Fruit fly (Drosophila melanogaster) whole organism, embryonic: ENCODE results near the gene CG15439.

Experiments
- Aef1 ChIP-seq: fragments of 200-800 bp; sonication (Bioruptor generic); IDR thresholded peaks from 3 replicates; pipeline ENCODE4 v1.3.6; 2022; ENCODE audit warnings: missing biosample characterization, missing genetic modification characterization
- Asciz ChIP-seq: fragments of 200-800 bp; sonication (Bioruptor generic); optimal IDR thresholded peaks from 2 replicates; lab custom pipeline; 2017; ENCODE audit warnings: missing biosample characterization, mild to moderate bottlenecking, missing genetic modification characterization, missing genetic modification reagents
- Atf3 ChIP-seq: fragments of 200-800 bp; sonication (Bioruptor generic); optimal IDR thresholded peaks from 3 replicates; lab custom pipeline; 2016; ENCODE audit warnings: missing biosample characterization, missing genetic modification characterization
- Bdp1 ChIP-seq: fragments of 200-800 bp; sonication (Bioruptor generic); optimal IDR thresholded peaks from 3 replicates; lab custom pipeline; 2016; ENCODE audit warnings: missing biosample characterization, missing genetic modification characterization
- Bgb ChIP-seq: fragments of 200-800 bp; sonication (Bioruptor generic); IDR thresholded peaks from 2 replicates; pipeline ENCODE4 v1.3.6; 2022; ENCODE audit warnings: missing biosample characterization, missing genetic modification characterization; ENCODE audit not compliant: partially characterized antibody
- Bteb2 ChIP-seq: fragments of 200-800 bp; sonication (Bioruptor generic); optimal IDR thresholded peaks from 2 replicates; lab custom pipeline; 2016; ENCODE audit warnings: missing biosample characterization, missing genetic modification characterization
- CG10321 ChIP-seq: fragments of 200-800 bp; sonication (Bioruptor generic); IDR thresholded peaks from 2 replicates; pipeline ENCODE4 v1.3.6; 2022; ENCODE audit warnings: missing biosample characterization, missing genetic modification characterization
- CG11723 ChIP-seq: fragments of 200-800 bp; sonication (Bioruptor generic); optimal IDR thresholded peaks from 2 replicates; lab custom pipeline; 2017; ENCODE audit warnings: missing biosample characterization, mild to moderate bottlenecking, missing genetic modification characterization
- CG12299 ChIP-seq: fragments of 200-800 bp; sonication (Bioruptor generic); optimal IDR thresholded peaks from 2 replicates; lab custom pipeline; 2018; ENCODE audit warnings: missing biosample characterization, mild to moderate bottlenecking, missing genetic modification characterization
- CG17359 ChIP-seq: fragments of 200-800 bp; sonication (Bioruptor generic); optimal IDR thresholded peaks from 3 replicates; lab custom pipeline; 2018; ENCODE audit warnings: missing biosample characterization, mild to moderate bottlenecking, missing genetic modification characterization, moderate library complexity
- CG17612 ChIP-seq: fragments of 200-800 bp; sonication (Bioruptor generic); IDR thresholded peaks from 2 replicates; pipeline ENCODE4 v1.3.6; 2022; ENCODE audit warnings: missing biosample characterization, missing genetic modification characterization
- CG1832 ChIP-seq: fragments of 200-800 bp; sonication (Bioruptor generic); optimal IDR thresholded peaks from 2 replicates; lab custom pipeline; 2017; ENCODE audit warnings: missing biosample characterization, mild to moderate bottlenecking, missing genetic modification characterization, inconsistent platforms
- CG30431 ChIP-seq: fragments of 200-800 bp; sonication (Bioruptor generic); optimal IDR thresholded peaks from 2 replicates; lab custom pipeline; 2017; ENCODE audit warnings: missing biosample characterization, missing genetic modification characterization
- CG33213 ChIP-seq: fragments of 200-800 bp; sonication (Bioruptor generic); optimal IDR thresholded peaks from 3 replicates; lab custom pipeline; 2016; ENCODE audit warnings: missing biosample characterization, missing genetic modification characterization
- CG42726 ChIP-seq: fragments of 200-800 bp; sonication (Bioruptor generic); IDR thresholded peaks from 2 replicates; pipeline ENCODE4 v1.3.6; 2022; ENCODE audit warnings: missing biosample characterization, missing genetic modification characterization; ENCODE audit not compliant: partially characterized antibody
- CG6813 ChIP-seq: fragments of 200-800 bp; sonication (Bioruptor generic); optimal IDR thresholded peaks from 2 replicates; lab custom pipeline; 2017; ENCODE audit warnings: missing biosample characterization, missing genetic modification characterization, mild to moderate bottlenecking, moderate library complexity, missing genetic modification reagents
- CG7556 ChIP-seq: fragments of 200-800 bp; sonication (Bioruptor generic); optimal IDR thresholded peaks from 2 replicates; lab custom pipeline; 2017; ENCODE audit warnings: missing biosample characterization, mild to moderate bottlenecking, missing genetic modification characterization
- CG7963 ChIP-seq: fragments of 200-800 bp; sonication (Bioruptor generic); IDR thresholded peaks from 3 replicates; pipeline ENCODE4 v1.3.6; 2022; ENCODE audit warnings: missing biosample characterization, missing genetic modification characterization; ENCODE audit not compliant: partially characterized antibody
- CG8290 ChIP-seq, 3 experiments: fragments of 200-800 bp; sonication (Bioruptor generic); optimal IDR thresholded peaks; 2 replicates each; lab custom pipeline; 2016 to 2019; ENCODE audit warnings: missing biosample characterization in 3 of 3, missing genetic modification characterization in 3 of 3, mild to moderate bottlenecking in 2 of 3, moderate library complexity in 1 of 3
- CG8765 ChIP-seq: fragments of 200-800 bp; sonication (Bioruptor generic); IDR thresholded peaks from 2 replicates; pipeline ENCODE4 v1.3.6; 2022; ENCODE audit warnings: missing biosample characterization, missing genetic modification characterization
- Dp ChIP-seq: fragments of 200-800 bp; sonication (Bioruptor generic); optimal IDR thresholded peaks from 2 replicates; lab custom pipeline; 2018; ENCODE audit warnings: missing biosample characterization, mild to moderate bottlenecking, missing genetic modification characterization, moderate library complexity
- Ets97D ChIP-seq: fragments of 200-800 bp; sonication (Bioruptor generic); optimal IDR thresholded peaks from 3 replicates; lab custom pipeline; 2016; ENCODE audit warnings: missing biosample characterization, missing genetic modification characterization
- Hr3 ChIP-seq: fragments of 200-800 bp; sonication (Bioruptor generic); optimal IDR thresholded peaks from 3 replicates; lab custom pipeline; 2016; ENCODE audit warnings: missing biosample characterization, missing genetic modification characterization
- Jarid2 ChIP-seq: fragments of 200-800 bp; sonication (Bioruptor generic); optimal IDR thresholded peaks from 3 replicates; lab custom pipeline; 2017; ENCODE audit warnings: mild to moderate bottlenecking, missing biosample characterization, missing genetic modification reagents, missing genetic modification characterization
- Nf-YA ChIP-seq: fragments of 200-800 bp; sonication (Bioruptor generic); IDR thresholded peaks from 2 replicates; pipeline ENCODE4 v1.3.6; 2022; ENCODE audit warnings: missing biosample characterization, missing genetic modification characterization
- PHDP ChIP-seq: fragments of 200-800 bp; sonication (Bioruptor generic); optimal IDR thresholded peaks from 3 replicates; lab custom pipeline; 2018; ENCODE audit warnings: missing biosample characterization, mild to moderate bottlenecking, missing genetic modification characterization, moderate library complexity
- Ssrp ChIP-seq: fragments of 200-800 bp; sonication (Bioruptor generic); optimal IDR thresholded peaks from 2 replicates; lab custom pipeline; 2018; ENCODE audit warnings: missing biosample characterization, mild to moderate bottlenecking, missing genetic modification characterization, moderate library complexity
- Trl ChIP-seq, 3 experiments: fragments of >200 bp in 2 of 3; fragments of 200-800 bp in 1 of 3; sonication (Bioruptor generic) in 1 of 3; optimal IDR thresholded peaks; 2 replicates in 1 of 3; 3 replicates in 2 of 3; lab custom pipeline; 2016 to 2017; ENCODE audit warnings: missing biosample characterization in 1 of 3, missing genetic modification characterization in 1 of 3
- Vsx1 ChIP-seq: fragments of 200-800 bp; sonication (Bioruptor generic); optimal IDR thresholded peaks from 2 replicates; lab custom pipeline; 2017; ENCODE audit warnings: missing biosample characterization, mild to moderate bottlenecking, missing genetic modification characterization, missing genetic modification reagents
- ara ChIP-seq: fragments of 200-800 bp; sonication (Bioruptor generic); IDR thresholded peaks from 2 replicates; pipeline ENCODE4 v1.3.6; 2022; ENCODE audit warnings: missing biosample characterization, missing genetic modification characterization
- ash1 ChIP-seq: fragments of 200-800 bp; sonication (Bioruptor generic); optimal IDR thresholded peaks from 2 replicates; lab custom pipeline; 2018; ENCODE audit warnings: missing biosample characterization, mild to moderate bottlenecking, missing genetic modification characterization
- az2 ChIP-seq: fragments of 200-800 bp; sonication (Bioruptor generic); optimal IDR thresholded peaks from 3 replicates; lab custom pipeline; 2016; ENCODE audit warnings: missing biosample characterization, missing genetic modification characterization
- dm ChIP-seq: fragments of 200-800 bp; sonication (Bioruptor generic); optimal IDR thresholded peaks from 3 replicates; lab custom pipeline; 2016; ENCODE audit warnings: missing biosample characterization, missing genetic modification characterization
- dmrt11E ChIP-seq: fragments of 200-800 bp; sonication (Bioruptor generic); optimal IDR thresholded peaks from 3 replicates; lab custom pipeline; 2018; ENCODE audit warnings: missing biosample characterization, mild to moderate bottlenecking, missing genetic modification characterization, moderate library complexity
- en ChIP-seq: fragments of 200-800 bp; sonication (Bioruptor generic); optimal IDR thresholded peaks from 2 replicates; lab custom pipeline; 2016; ENCODE audit warnings: missing biosample characterization, missing genetic modification characterization
- fd102C ChIP-seq: fragments of 200-800 bp; sonication (Bioruptor generic); optimal IDR thresholded peaks from 2 replicates; lab custom pipeline; 2018; ENCODE audit warnings: missing biosample characterization, mild to moderate bottlenecking, missing genetic modification characterization, moderate library complexity
- h ChIP-seq: fragments of >200 bp; optimal IDR thresholded peaks from 2 replicates; lab custom pipeline; 2017
- her ChIP-seq: fragments of 200-800 bp; sonication (Bioruptor generic); optimal IDR thresholded peaks from 2 replicates; lab custom pipeline; 2016; ENCODE audit warnings: missing biosample characterization, missing genetic modification characterization
- jumu ChIP-seq: fragments of 200-800 bp; sonication (Bioruptor generic); optimal IDR thresholded peaks from 3 replicates; lab custom pipeline; 2016; ENCODE audit warnings: missing biosample characterization, missing genetic modification characterization
- kay ChIP-seq: fragments of 200-800 bp; sonication (Bioruptor generic); optimal IDR thresholded peaks from 2 replicates; lab custom pipeline; 2016; ENCODE audit warnings: missing biosample characterization, missing genetic modification characterization
- lbe ChIP-seq: fragments of 200-800 bp; sonication (Bioruptor generic); optimal IDR thresholded peaks from 2 replicates; lab custom pipeline; 2016; ENCODE audit warnings: missing biosample characterization, mild to moderate bottlenecking, missing genetic modification characterization
- schlank ChIP-seq: fragments of 200-800 bp; sonication (Bioruptor generic); optimal IDR thresholded peaks from 2 replicates; lab custom pipeline; 2018; ENCODE audit warnings: missing biosample characterization, mild to moderate bottlenecking, missing genetic modification characterization
- shn ChIP-seq: fragments of 200-800 bp; sonication (Bioruptor generic); optimal IDR thresholded peaks from 3 replicates; lab custom pipeline; 2016; ENCODE audit warnings: missing biosample characterization, missing genetic modification characterization
- sqz ChIP-seq: fragments of 200-800 bp; sonication (Bioruptor generic); optimal IDR thresholded peaks from 3 replicates; lab custom pipeline; 2018; ENCODE audit warnings: missing biosample characterization, mild to moderate bottlenecking, missing genetic modification characterization
- tio ChIP-seq: fragments of 200-800 bp; sonication (Bioruptor generic); optimal IDR thresholded peaks from 2 replicates; lab custom pipeline; 2017; ENCODE audit warnings: missing biosample characterization, missing genetic modification characterization, inconsistent platforms
- tll ChIP-seq, 2 experiments: fragments of 200-800 bp in 1 of 2; fragments of >200 bp in 1 of 2; sonication (Bioruptor generic) in 1 of 2; optimal IDR thresholded peaks; 2 replicates each; lab custom pipeline; 2017 to 2019; ENCODE audit warnings: missing biosample characterization in 2 of 2, missing genetic modification characterization in 2 of 2, mild to moderate bottlenecking in 1 of 2, moderate library complexity in 1 of 2
- zen2 ChIP-seq: fragments of 200-800 bp; sonication (Bioruptor generic); IDR thresholded peaks from 3 replicates; pipeline ENCODE4 v1.3.6; 2022; ENCODE audit warnings: missing biosample characterization, missing genetic modification characterization; ENCODE audit not compliant: partially characterized antibody

The CG15439 gene

DNA sequence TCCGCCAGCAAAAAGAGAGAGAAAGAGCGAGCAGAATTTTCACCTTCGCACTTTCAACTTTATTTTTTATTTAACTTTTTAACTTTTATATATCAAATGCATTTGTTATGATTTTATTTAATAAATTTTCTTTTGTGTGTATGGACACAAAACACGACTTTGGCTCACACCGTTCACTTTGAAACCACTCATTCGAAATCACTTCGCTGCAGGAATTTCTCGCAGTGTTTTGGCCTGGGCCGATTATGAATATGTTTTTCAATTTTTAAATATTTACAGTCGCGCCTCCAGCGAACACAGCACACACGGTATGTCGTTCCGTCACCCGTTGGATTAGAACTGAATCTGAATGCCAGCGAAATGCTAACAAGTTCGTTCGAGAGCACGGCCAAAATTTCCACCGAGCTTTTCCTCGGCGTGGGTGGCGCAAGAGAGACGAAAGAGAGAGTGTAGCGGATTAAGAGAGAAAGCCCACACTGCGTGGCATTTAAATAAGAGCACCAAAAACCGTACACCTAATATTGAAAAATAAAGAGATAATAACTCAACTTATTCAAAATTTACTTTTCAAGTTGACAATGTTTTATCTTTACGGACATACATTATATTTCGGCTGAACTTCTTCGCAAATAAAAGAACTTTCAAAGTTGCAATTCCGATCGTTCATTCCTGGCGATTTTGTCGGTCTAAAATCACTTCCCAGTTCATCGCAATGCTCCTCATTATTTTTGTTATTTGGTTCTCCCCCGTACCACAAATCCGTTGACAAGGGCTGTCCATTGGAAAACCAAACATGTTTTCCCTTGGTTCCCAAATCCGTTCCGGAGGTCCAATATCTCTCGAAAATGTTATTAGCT is 11.7 kb downstream of the CG15439 start, which contains the start of gene CG15431 (continued):
- TF ChIP-seq her (GFP tag; lab: Kevin White, UChicago) (no peak), dm (no peak), Dp (GFP tag; lab: Kevin White, UChicago) (no peak), Bgb (GFP tag; lab: Robert Waterston, UW) (peak; percentile 49; the same call in 1 of the 2 replicates), kay (GFP tag; lab: Kevin White, UChicago) (no peak), CG30431 (GFP tag; lab: Kevin White, UChicago) (no peak), CG12299 (tag; lab: Kevin White, UChicago) (peak; percentile 56), jumu (GFP tag; lab: Kevin White, UChicago) (no peak), CG7963 (GFP tag; lab: Robert Waterston, UW) (no peak), zen2 (GFP tag; lab: Robert Waterston, UW) (no peak; the same call in 1 of the 3 replicates), CG33213 (no peak), sqz (GFP tag; lab: Kevin White, UChicago) (no peak), Aef1 (GFP tag; lab: Robert Waterston, UW) (peak; percentile 46; the same call in 2 of the 3 replicates), Jarid2 (GFP tag; lab: Kevin White, UChicago) (peak; percentile 82), en (no peak), CG10321 (0 out of 2 replicates have a peak, but pooled peaks have one; percentile 41), CG17359 (tag; lab: Kevin White, UChicago) (peak; percentile 63), tio (GFP tag; lab: Kevin White, UChicago) (no peak), lbe (GFP tag; lab: Kevin White, UChicago) (no peak), az2 (peak; percentile 52), Asciz (peak; percentile 44), Bteb2 (GFP tag; lab: Kevin White, UChicago) (peak; percentile 29), Hr3 (GFP tag; lab: Kevin White, UChicago) (peak; percentile 16), h (lab: Kevin White, UChicago) (no peak), PHDP (tag; lab: Kevin White, UChicago) (peak; percentile 64), CG8290 (GFP tag; optimal IDR thresholded peaks at IDR 0.05; lab: Kevin White, UChicago) (no peak), CG8290 (tag; optimal IDR thresholded peaks at IDR 0.05; lab: Kevin White, UChicago) (no peak), ash1 (GFP tag; lab: Kevin White, UChicago) (no peak), fd102C (GFP tag; lab: Kevin White, UChicago) (no peak), CG42726 (GFP tag; lab: Robert Waterston, UW) (0 out of 2 replicates have a peak, but pooled peaks have one; percentile 15), Bdp1 (GFP tag; lab: Kevin White, UChicago) (no peak), shn (GFP tag; lab: Kevin White, UChicago) (no peak), Nf-YA (peak; percentile 62; the same call in 1 of the 2 replicates), CG17612 (GFP tag; lab: Robert Waterston, UW) (no peak), ara (GFP tag; lab: Robert Waterston, UW) (no peak), Trl (optimal IDR thresholded peaks at IDR 0.05; lab: Kevin White, UChicago) (peak; percentile 73 to 82), Trl (GFP tag; optimal IDR thresholded peaks at IDR 0.05; lab: Kevin White, UChicago) (no peak), CG11723 (GFP tag; lab: Kevin White, UChicago) (peak; percentile 53), Ssrp (tag; lab: Kevin White, UChicago) (no peak), CG6813 (GFP tag; lab: Kevin White, UChicago) (peak; percentile 66), schlank (tag; lab: Kevin White, UChicago) (no peak), CG8765 (GFP tag; lab: Robert Waterston, UW) (no peak), dmrt11E (tag; lab: Kevin White, UChicago) (no peak), tll (GFP tag; optimal IDR thresholded peaks at IDR 0.05; lab: Kevin White, UChicago) (no peak), Atf3 (GFP tag; lab: Kevin White, UChicago) (no peak), CG7556 (GFP tag; lab: Kevin White, UChicago) (peak; percentile 79), Vsx1 (no peak), CG1832 (GFP tag; lab: Kevin White, UChicago) (no peak), Ets97D (no peak)
